Worm (Caenorhabditis elegans): ENCODE measurements around the gene nemp-1.
A peak's percentile ranks its signal among the peaks of the same experiment; 100 is the strongest.

nemp-1 gene

DNA sequence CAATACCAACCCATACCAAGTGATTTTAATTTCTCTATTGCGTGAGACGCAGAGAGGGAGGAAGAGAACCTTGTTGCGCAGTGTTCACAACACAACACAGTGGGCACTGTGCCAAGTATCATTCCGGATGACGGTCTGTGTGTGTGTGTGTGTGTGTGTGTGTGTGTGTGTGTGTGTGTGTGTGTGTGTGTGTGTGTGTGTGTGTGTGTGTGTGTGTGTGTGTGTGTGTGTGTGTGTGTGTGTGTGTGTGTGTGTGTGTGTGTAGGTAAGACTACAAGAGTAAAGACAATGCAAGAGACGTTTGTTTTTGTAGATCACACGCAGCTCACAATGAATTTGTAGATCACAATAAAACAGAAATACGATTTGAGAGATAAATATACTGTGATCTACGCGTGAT, 26.6 kb upstream of the nemp-1 start:
- TF ChIP-seq ceh-27 (GFP tag; optimal IDR thresholded peaks at IDR 0.05) (peak; percentile 39), hmg-1.2 (GFP tag; IDR thresholded peaks at IDR 0.05) (peak; percentile 22), akir-1 (GFP tag; optimal IDR thresholded peaks at IDR 0.05) (peak; percentile 66), lir-1 (GFP tag; conservative IDR thresholded peaks at IDR 0.05) (peak; percentile 56; the same call in 1 of the 2 replicates), ztf-3 (GFP tag; optimal IDR thresholded peaks at IDR 0.05) (peak; percentile 59)

DNA sequence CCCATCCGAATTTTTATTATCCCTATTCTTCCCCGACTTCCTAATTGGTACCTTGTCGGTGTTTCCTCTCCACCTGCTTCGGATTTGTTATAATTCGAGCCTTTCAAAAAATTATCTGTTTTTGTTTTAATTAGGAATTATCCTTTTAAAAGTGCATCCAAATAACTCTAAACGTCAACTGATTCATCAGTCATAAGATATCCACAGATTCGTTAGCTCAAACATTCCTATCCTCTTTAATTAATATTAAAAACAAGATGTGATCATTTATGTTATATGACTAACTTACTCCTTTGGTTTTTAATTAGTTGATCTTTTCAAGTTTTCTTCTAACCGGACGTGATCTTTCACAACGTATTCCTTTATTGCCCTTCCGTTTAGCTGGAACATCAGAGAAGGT, 25.3 kb upstream of the nemp-1 start:
- TF ChIP-seq Y95B8A.8 (GFP tag; IDR thresholded peaks at IDR 0.05): no peak
- no peak for TF ChIP-seq snpc-4 (GFP tag; optimal IDR thresholded peaks at IDR 0.05)
- TF ChIP-seq snpc-4 (tag; optimal IDR thresholded peaks at IDR 0.05): no peak
- TF ChIP-seq F57C9.4 (tag; optimal IDR thresholded peaks at IDR 0.05): no peak
- TF ChIP-seq let-607 (tag; optimal IDR thresholded peaks at IDR 0.05): no peak
- no peak for TF ChIP-seq nhr-120 (GFP tag; IDR thresholded peaks at IDR 0.05)
- TF ChIP-seq dox-1 (GFP tag; IDR thresholded peaks at IDR 0.05): no peak
- no peak for TF ChIP-seq unc-62 (GFP tag; optimal IDR thresholded peaks at IDR 0.05)

DNA sequence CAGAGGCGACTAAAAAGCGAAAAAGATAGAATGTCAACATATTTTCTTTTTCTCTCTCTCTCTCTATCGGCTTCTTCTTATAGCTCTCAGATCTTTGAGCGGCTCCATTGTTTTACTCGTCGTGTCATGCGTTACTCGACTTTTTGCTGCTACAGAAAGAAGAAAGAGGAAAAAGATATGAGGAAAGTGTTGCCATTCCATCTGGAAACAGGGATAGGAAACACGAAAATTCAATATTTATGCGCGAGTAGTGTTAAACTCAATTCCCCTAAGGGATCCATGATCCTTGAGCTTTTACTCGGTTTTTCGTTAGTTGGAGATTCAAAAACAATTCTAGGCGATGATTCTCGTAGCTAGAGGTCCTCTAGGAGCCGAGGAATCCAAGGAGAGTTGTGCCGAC, 16.3 kb upstream of the nemp-1 start:
- TF ChIP-seq sdz-38 (tag; optimal IDR thresholded peaks at IDR 0.05) (no peak), ama-1 (optimal IDR thresholded peaks at IDR 0.05) (no peak), ama-1 (GFP tag; optimal IDR thresholded peaks at IDR 0.05) (no peak), nhr-80 (tag; optimal IDR thresholded peaks at IDR 0.05) (no peak), F23B12.7 (tag; optimal IDR thresholded peaks at IDR 0.05; ENCODE audit: insufficient read depth) (no peak), dpff-1 (tag; optimal IDR thresholded peaks at IDR 0.05) (no peak), B0336.3 (GFP tag; IDR thresholded peaks at IDR 0.05) (no peak), ccch-3 (GFP tag; optimal IDR thresholded peaks at IDR 0.05) (no peak), lin-26 (GFP tag; IDR thresholded peaks at IDR 0.05) (no peak), ceh-91 (GFP tag; IDR thresholded peaks at IDR 0.05) (no peak), lsy-27 (tag; optimal IDR thresholded peaks at IDR 0.05; ENCODE audit: borderline replicate concordance, insufficient read depth) (no peak), C06A6.2 (GFP tag; conservative IDR thresholded peaks at IDR 0.05) (no peak), hlh-26 (GFP tag; conservative IDR thresholded peaks at IDR 0.05) (no peak), ztf-26 (tag; optimal IDR thresholded peaks at IDR 0.05) (no peak), F57C9.4 (tag; optimal IDR thresholded peaks at IDR 0.05) (no peak), sea-2 (GFP tag; IDR thresholded peaks at IDR 0.05) (no peak), egl-18 (GFP tag; IDR thresholded peaks at IDR 0.05) (no peak), hsf-1 (GFP tag; IDR thresholded peaks at IDR 0.05) (no peak)

DNA sequence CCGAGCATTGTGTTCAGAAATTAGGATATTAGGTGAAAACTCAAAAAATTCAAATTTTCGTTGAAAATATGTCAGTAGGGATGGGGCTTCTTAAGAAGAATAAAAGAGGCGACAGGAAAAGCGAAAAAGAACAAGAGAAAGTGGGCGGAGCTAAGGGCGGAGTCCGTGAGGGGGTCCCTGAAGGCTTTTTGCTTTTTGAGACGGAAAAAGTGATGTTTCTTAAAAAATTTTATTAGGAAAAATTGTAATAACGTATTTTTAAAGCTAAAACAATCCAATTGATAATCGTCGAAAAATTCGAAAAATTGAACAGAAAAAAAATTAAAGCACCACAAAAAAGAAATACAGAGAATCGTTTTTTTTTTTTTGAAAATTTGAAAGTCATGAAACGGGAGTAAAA, 8.4 kb upstream of the nemp-1 start, which contains the start of gene Y55B1BR.6:
TSS of gene Y55B1BR.6 (minus strand) at position 101 of the 400 bp plus-strand sequence.
- TF ChIP-seq Y67H2A.10 (GFP tag; conservative IDR thresholded peaks at IDR 0.05): no peak
- no peak for TF ChIP-seq ztf-28 (GFP tag; IDR thresholded peaks at IDR 0.05)
- no peak for TF ChIP-seq repo-1 (tag; optimal IDR thresholded peaks at IDR 0.05)
- TF ChIP-seq hrde-1 (tag; optimal IDR thresholded peaks at IDR 0.05; ENCODE audit: borderline replicate concordance): no peak
- TF ChIP-seq egl-18 (GFP tag; IDR thresholded peaks at IDR 0.05): no peak
- TF ChIP-seq mel-28 (tag; optimal IDR thresholded peaks at IDR 0.05; ENCODE audit: borderline replicate concordance): no peak
- no peak for TF ChIP-seq ekl-4 (GFP tag; IDR thresholded peaks at IDR 0.05)

All from whole organism, young adult.